Worm (Caenorhabditis elegans) whole organism, L4/young adult: Measurements from ENCODE around the gene F59A1.11.

Experiments used
- W03F9.2 ChIP-seq: fragments of 150-350 bp; optimal IDR thresholded peaks from 2 replicates; lab custom pipeline; 2014; ENCODE audit warnings: missing biosample characterization, missing genetic modification characterization
- dao-5 ChIP-seq: sonication (generic microtip); optimal IDR thresholded peaks from 2 replicates; lab custom pipeline; 2016; ENCODE audit warnings: missing genotype, missing genetic modification characterization, moderate library complexity, missing compliant biosample characterization
- him-1 ChIP-seq: sonication (generic microtip); optimal IDR thresholded peaks from 2 replicates; lab custom pipeline; 2016; ENCODE audit warnings: missing genotype, missing genetic modification reagents, missing genetic modification characterization, missing compliant biosample characterization

The F59A1.11 gene

DNA sequence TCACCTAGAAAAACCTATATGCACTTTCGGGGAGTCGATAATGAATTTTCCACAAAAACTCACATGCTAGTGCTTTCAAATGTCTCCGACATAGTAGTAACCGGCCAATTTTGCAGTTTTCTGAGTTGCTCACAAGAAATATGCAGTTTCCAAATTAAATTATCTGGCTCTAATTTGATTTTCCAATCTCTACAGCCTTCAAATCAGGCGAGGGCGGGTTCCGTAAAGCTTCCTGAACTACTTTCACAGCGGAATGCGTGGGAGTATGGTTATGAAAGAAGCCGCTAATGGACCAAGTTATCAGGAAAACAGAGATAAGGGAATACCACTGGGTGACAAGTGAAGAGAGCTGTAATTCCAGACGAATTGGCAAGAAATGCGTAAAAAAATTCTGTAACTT lies at the start of gene F59A1.11:
Gene F59A1.11 (minus strand): TSS at position 101 of the 400 bp plus-strand sequence.
- TF ChIP-seq dao-5 (tag; lab: Kevin White, UChicago) (no peak), him-1 (no peak), W03F9.2 (no peak)

DNA sequence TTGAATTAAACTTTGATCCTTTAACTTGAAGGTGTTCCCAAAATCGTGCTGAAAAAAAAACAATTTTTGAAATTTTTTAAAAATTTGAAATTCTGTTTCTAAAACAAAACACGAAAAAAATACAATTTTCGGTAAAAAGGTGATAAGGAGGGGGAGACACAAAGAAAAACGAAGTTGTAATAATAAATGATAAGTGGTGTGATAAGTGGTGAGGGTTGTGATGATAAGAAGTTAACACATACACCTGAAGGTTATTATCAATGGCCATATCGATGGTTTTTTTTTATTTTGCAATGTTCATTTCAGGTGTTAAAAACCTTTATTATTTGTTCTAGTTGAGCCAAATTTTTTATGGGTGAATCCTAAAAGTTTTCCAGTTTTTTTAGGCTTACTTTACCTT lies 48.5 kb upstream of the F59A1.11 start, which contains the start of gene twk-33:
Gene twk-33 (minus strand): TSS at position 48 of the 400 bp plus-strand sequence.
- TF ChIP-seq W03F9.2, result no peak
- no peak for TF ChIP-seq dao-5 (tag; lab: Kevin White, UChicago)
- no peak for TF ChIP-seq him-1

DNA sequence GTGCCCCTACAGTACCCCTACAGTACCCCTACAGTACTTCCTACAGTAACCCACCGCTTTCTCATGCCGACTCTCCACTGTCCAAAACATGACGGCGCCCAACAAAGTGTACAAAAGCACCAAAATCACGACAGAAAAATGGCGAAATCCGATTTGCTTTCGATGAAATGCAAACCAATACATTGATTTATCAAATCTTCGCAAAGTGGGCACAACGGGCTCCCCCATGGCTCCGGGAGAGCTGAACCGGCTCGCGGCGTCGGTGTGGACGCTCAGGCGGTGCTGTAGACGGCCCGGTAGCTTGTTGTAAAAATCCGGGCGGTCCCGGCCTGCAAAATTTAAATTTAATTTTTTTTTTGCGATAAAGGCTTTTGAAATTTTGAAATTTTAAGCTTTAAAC lies 46.5 kb upstream of the F59A1.11 start:
- no peak for TF ChIP-seq W03F9.2
- TF ChIP-seq him-1, result no peak
- no peak for TF ChIP-seq dao-5 (tag; lab: Kevin White, UChicago)

DNA sequence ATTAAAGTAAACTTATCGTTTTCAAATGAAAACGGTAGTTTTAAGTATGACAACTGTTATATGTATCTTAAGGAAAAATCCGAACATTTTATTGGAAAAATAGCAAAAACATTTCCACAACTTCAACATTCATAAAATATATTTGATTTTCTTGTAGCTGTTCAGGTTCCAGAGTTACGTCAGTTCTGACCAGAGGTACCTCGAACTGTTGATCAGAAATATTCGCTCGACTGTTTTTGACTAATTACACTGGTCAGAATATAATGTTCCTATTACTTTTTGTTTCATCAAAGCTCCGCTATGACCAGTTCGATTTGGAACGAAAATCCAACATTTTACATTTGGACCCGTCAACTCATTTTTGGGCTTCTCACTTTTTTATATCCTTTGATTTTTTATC lies 41.2 kb upstream of the F59A1.11 start, which contains the start of gene srh-31:
Gene srh-31 (plus strand): TSS at position 301 of the 400 bp plus-strand sequence.
- TF ChIP-seq him-1 (no peak), dao-5 (tag; lab: Kevin White, UChicago) (no peak), W03F9.2 (no peak)

DNA sequence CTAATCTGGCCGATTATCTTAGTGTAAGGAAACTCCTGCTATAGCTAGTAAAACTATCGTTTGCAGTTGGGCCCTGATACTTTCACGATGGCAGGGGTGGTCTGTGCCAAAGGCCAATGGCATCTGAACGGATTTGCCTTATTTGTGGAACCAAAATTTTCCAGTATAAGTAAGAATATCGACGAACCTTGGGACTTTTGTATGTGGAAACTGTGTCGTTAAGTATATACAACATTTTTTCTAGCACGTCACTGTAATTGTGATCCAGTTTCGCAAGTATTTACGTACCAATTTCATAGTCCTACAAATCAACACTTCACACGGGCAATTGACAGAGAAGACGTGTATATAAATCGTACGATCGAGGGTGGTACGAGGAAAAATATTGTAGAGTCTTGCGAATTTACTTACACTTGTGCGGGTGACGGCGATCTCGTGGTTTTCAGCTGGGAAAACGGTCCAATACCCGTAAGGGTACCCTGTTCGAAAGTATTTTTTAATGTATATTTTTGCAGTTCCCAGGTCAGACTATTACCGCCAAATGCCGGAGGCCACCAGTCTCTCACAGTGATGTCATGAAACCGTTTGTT lies 40.5 kb upstream of the F59A1.11 start:
- TF ChIP-seq W03F9.2 (no peak), him-1 (no peak), dao-5 (tag; lab: Kevin White, UChicago) (no peak)

DNA sequence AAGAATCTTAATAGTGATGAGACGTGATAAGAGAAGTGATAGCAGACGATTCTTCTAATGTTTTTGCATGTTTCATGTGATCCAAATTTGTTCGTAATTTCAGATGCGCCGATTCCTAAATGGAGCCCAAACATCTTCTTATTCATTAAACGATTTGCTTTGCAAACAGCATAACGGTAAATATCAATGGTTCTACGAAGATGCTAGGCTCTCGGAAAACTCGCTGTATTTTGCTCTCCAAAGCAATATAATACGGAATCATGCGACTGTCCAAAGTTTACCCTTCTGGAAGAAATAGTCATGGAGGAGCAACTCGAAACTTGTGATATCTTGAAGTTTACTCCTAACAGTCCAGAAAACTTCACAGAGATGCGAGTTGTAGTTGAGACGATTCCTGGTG lies 40.0 kb upstream of the F59A1.11 start, which contains the start of gene W06D12.6:
Gene W06D12.6 (plus strand): TSS at position 301 of the 400 bp plus-strand sequence.
- TF ChIP-seq him-1, result no peak
- no peak for TF ChIP-seq dao-5 (tag; lab: Kevin White, UChicago)
- no peak for TF ChIP-seq W03F9.2

DNA sequence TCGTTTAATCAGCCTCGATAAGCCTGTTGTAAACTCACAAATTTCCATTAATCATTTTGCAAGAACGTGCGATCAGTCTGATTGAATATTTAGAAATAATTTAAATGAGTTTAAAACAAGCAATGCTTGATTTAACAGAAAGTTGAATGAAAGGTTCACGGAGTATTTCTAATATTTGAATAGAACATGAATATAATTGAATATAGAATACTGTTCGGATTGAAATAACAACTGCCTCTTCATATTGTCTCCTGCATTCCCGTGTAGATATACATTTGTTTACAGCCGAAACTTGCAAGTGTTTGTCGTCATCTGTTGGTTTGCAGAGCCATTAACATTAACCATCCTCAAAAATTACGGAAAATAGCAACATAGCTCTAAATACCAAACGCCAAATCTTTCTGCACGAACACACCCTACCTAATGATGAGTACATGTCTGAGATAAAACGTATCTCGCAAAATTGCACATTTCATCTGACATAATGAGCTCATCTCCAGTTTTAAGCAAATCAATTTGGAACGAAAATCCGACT lies 35.0 kb upstream of the F59A1.11 start, which contains the start of the genes Y26G10.5 and srh-32:
Gene Y26G10.5 (minus strand): TSS at position 101 of the 535 bp plus-strand sequence.
Gene srh-32 (plus strand): TSS at position 485 of the 535 bp plus-strand sequence.
- TF ChIP-seq W03F9.2 (no peak), him-1 (no peak), dao-5 (tag; lab: Kevin White, UChicago) (no peak)

DNA sequence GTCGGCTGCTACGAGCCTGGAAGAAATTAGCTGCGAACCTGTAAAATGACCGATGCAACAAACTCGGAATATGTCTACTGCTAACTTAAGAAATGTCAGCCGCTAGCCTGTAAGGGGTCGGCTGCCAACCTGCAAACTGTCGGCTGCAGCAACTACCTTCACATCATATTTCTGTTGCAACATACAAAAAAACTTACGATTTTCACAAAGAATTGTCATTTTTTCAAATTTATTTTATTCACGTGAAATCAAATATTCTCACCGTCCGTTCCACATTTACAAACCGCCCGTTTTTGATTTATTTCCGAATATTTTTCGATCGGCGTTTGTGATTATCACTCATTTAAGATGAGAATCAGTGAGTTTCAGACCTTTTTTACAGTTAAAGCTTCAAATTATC lies 33.9 kb upstream of the F59A1.11 start, which contains the start of gene Y26G10.6:
Gene Y26G10.6 (plus strand): TSS at position 301 of the 400 bp plus-strand sequence.
- TF ChIP-seq W03F9.2 (no peak), dao-5 (tag; lab: Kevin White, UChicago) (no peak), him-1 (no peak)

DNA sequence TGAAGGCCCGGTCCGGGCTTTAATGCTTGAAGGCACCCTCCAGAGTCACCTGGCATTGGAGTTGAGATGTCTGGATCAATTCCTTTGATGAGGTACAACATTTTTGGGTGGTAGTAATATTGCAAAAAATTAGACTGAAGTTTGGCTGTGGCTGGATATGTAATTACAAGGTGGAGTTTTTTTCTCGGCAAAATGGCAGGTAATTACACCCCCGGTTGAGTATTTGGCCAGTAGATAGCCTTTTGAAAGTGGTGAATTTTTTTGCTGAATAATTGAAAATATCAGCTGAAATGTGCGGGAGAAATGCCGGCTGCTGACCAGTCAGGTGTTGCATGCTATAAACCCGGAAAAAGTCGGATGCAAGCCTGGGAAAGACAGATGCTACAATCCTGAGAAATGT lies 33.3 kb upstream of the F59A1.11 start, which contains the start of gene Y26G10.4:
Gene Y26G10.4 (minus strand): TSS at position 101 of the 400 bp plus-strand sequence.
- TF ChIP-seq dao-5 (tag; lab: Kevin White, UChicago) (no peak), W03F9.2 (no peak), him-1 (no peak)

DNA sequence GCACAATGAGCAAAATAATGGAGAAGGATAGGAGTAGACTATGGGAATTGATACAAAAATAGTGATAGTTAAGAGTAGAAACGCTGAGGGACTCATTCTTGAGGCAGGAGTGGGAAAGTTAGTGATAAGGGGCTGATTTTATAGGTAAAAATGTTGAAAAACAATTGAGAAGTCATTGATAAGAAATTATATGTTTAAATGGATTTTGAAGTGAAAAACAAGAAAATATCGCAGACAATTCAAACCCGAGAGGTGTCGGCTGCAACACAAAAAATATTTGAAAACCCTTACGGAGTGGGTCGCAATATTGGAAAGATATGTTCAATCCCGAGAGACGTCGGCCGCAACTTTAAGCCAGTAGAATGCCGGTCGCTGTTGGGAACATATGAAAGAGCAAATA lies 30.9 kb upstream of the F59A1.11 start, which contains the start of gene spp-29:
Gene spp-29 (minus strand): TSS at position 101 of the 400 bp plus-strand sequence.
- TF ChIP-seq him-1, result no peak
- no peak for TF ChIP-seq W03F9.2
- TF ChIP-seq dao-5 (tag; lab: Kevin White, UChicago), result no peak

DNA sequence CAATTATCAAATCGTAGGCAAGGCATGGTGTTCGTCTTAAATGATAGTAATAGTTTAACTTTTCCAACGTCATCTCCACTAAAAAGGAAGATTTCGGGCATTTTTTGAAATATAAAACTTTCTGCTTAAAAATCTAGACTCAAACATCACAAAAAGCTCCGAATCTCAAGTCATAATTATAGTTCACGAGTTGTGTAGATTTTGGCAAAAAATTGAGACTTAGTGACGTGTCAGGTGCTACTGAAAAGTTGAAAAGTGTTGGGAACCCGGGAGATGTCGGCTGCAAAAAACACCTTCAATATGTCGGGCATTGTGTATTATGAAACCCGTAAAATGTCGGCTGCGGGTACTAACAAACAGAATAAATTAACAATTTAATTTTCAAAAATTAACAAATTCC lies 30.0 kb upstream of the F59A1.11 start, which contains the start of gene Y26G10.1:
Gene Y26G10.1 (minus strand): TSS at position 101 of the 400 bp plus-strand sequence.
- TF ChIP-seq him-1, result no peak
- no peak for TF ChIP-seq W03F9.2
- TF ChIP-seq dao-5 (tag; lab: Kevin White, UChicago), result no peak

DNA sequence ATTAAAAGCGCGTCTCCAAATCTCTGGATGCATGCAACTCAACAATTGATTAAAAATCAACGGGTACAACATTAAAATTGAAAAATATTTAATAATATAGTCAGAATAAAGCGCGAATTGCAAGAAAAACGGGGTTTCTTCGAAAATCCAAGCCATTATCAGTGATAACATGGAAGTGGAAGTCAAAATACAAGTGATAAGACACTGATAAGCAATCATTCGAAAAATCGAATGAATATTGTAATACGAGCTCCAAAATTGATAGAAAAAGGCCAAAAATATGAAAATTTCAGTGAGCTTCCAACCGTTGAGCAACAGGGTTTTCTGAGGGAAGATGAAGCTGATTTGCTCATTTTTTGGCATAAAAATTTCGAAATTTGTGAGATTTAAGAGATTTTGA lies 28.5 kb upstream of the F59A1.11 start:
- no peak for TF ChIP-seq dao-5 (tag; lab: Kevin White, UChicago)
- no peak for TF ChIP-seq W03F9.2
- TF ChIP-seq him-1, result no peak

DNA sequence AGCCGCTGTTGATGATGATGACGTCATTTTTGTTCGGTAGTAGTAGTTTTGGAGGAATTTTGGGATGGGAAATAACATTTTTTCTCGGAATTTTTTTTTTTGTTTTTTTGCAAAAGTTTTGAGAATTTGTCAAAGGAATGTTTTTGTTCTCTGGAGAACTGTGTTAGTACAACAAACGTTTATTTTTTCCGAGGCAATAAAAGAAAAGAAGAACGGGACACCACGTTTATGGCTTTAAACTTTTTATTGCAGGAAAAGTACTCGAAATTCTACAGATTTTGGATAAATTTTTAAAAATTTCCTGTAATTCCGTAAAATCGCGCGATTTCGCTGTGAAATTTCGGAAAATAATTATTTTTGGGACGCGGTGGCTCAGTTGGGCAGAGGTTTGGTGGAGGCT lies 25.1 kb upstream of the F59A1.11 start, which contains the start of gene F59A1.13:
Gene F59A1.13 (minus strand): TSS at position 101 of the 400 bp plus-strand sequence.
- TF ChIP-seq W03F9.2, result no peak
- no peak for TF ChIP-seq him-1
- TF ChIP-seq dao-5 (tag; lab: Kevin White, UChicago), result no peak

DNA sequence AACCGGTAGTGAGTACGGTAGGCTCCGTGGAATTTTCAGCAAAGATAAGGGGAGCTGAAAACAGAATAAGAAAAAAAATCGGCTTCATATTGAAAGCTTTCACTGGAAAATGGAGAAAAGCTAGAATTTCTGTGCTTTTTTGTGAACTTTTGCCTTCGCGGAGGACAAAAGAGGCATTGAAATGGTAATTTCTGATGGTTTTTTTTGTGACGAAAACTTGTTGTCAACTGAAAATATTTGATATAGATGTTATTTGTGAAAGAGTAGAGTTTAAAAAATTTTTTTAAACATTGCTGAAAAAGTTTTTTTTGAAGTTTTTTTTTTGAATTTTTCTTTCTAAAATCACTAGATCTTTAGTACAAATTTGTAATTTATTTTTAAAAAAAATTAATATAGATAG lies 21.0 kb upstream of the F59A1.11 start, which contains the start of gene F59A1.18:
Gene F59A1.18 (minus strand): TSS at position 101 of the 400 bp plus-strand sequence.
- TF ChIP-seq dao-5 (tag; lab: Kevin White, UChicago), result no peak
- TF ChIP-seq W03F9.2, result no peak
- no peak for TF ChIP-seq him-1

DNA sequence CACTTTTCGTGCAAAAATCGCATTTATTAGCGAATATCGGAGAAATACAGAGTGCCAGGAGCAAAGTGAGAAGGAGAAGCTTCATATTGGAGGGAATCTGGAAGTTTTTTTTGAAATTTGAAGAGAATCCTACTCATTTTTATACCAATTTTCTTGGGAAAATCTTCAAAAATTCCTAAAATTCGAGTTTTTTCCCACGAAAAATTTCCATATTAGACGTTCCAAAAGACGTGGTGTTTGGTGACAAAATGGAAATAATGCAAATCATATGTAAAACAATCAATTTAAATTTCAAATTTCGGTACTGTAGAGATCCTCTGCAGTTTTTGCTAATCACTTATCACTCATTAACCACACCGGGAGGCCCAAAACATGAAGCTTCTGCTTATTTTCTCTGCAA lies 19.1 kb upstream of the F59A1.11 start, which contains the start of the genes F59A1.16 and F59A1.6:
Gene F59A1.16 (minus strand): TSS at position 101 of the 400 bp plus-strand sequence.
Gene F59A1.6 (plus strand): TSS at position 285 of the 400 bp plus-strand sequence.
- TF ChIP-seq him-1 (no peak), dao-5 (tag; lab: Kevin White, UChicago) (no peak), W03F9.2 (no peak)
